Fruit fly (Drosophila melanogaster) whole organism, larva: ENCODE measurements around the gene Pkg21D.

Source experiments
- noc ChIP-seq: fragments of 200-800 bp; sonication (Bioruptor generic); optimal IDR thresholded peaks from 3 replicates; lab custom pipeline; 2019; ENCODE audit warnings: missing biosample characterization, mild to moderate bottlenecking, missing genetic modification characterization, moderate library complexity

Pkg21D gene

DNA sequence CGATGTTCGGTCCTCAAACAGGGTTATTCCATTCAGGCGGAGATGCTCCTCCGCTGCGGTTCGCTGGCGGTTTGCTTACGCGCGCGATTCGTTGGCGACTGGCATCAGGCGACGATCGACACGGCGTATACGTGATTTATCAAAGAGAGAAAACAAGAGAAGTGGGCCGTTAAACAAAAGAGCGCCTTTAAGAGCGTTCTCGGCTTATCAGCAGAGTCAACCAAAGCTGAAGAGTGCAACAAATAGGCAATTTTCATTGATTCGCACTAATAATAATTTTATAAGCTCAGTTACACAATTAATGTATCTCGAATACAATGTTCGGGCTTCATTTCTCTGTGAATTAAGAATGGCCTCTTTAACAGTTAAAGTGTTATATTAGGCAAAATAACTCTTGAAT, at the start of gene Pkg21D:
Gene Pkg21D, minus strand, starts transcription at position 101 of the 400 bp plus-strand sequence.
- TF ChIP-seq noc (tag; lab: Kevin White, UChicago): no peak

DNA sequence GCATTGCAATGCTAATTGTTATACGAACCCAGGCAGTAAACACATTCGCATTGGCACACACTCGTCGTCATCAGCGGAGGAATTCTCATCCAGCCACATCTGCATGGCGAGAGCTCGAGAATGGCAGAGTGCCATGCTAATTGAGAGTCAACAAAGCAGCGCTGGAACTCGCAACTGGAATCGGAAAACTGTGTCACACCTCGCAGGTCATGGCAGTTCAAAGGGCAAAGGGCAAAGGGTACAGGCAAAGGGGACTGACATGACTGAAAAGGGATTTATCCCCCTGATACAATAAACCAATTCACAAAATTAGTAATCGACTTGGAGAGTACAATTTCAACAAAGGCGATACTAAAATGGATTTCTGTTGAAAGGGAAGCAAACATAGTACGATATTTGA, 49.4 kb upstream of the Pkg21D start:
- no peak for TF ChIP-seq noc (tag; lab: Kevin White, UChicago)

DNA sequence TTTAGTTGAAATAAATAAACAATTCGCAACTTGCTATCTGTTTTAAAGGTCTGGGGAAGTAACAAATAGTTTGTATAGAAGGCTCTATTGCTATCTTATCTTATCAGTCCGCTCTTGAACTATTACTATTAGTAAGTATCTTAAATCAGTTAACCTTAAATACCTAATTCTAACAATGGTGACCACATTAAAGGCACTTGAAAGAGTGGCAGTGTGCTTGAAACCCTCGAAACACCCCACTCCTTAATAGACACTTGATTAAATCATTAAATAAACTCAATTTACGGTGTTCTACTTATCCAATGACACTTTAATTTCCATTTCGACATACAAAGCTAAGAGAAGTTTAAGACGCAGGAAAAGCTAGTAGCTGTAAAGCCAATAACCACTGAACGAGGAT, 48.2 kb upstream of the Pkg21D start:
- peak; percentile 67 for TF ChIP-seq noc (tag; lab: Kevin White, UChicago)

DNA sequence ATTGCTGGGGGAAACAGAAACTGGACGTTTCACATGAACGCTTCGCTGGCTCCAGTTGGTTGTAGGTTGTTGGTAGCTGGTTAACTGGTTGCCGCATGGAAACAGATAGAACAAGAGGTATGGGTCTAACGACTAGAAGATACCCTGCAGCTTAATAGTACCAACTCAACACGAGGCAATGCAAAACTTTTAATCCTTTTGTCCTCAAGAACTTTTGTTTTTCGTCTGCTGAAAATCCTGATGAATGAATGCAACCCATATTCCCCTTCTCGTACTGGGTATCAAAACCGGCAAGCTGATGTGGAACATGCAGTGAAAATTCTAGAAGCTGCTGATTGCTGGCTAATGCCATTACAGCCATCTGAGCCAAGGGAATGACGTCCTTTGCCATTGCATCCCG, 47.4 kb upstream of the Pkg21D start:
- TF ChIP-seq noc (tag; lab: Kevin White, UChicago): no peak

DNA sequence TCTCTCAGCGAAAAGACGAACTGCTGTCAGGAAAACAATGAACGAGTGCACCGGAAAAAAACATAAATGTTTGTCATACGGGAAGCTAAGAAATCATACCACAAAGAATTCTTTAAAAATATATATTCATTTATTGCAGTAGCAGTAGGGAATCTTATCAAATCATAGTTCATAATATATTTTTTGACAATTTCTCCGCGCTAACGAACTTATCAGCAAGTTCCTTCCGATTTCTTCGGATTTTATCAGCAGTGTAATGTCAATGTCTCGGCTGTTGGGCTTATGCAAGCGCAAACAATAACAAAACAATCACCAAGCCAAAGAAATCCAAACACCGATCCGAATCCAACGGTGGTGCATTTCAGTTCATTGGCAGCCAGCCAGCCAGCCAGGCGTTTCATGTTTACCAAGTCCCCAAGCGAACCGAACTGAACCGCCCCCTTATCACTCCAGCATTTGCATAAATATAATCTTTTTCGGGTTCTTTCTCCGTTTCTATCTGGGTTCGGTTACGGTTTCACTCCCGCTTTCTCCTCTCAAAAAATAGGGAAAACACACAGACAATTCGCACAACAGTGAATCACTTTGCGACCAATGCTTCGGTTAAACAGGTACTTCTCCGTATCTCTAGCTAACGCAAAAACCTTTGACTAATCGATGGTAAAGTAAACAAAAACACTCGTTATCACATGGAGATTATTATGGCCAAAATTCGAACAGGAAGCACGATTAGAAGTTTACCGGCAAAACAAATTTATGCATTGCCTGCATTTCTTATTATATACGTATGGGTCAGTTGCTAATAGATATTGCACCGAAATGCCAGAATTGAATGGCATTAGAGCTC, 37.1 kb upstream of the Pkg21D start:
- TF ChIP-seq noc (tag; lab: Kevin White, UChicago): no peak

dm6 chr2L:827049-827448, 36.5 kb upstream of the Pkg21D start:
- no peak for TF ChIP-seq noc (tag; lab: Kevin White, UChicago)

- no peak for TF ChIP-seq noc (tag; lab: Kevin White, UChicago)
Observed at dm6 chr2L:826388-826787, 35.8 kb upstream of the Pkg21D start.

dm6 chr2L:825768-826263, 35.2 kb upstream of the Pkg21D start, which contains the start of the genes CG3862 and dock:
CG3862 (minus strand) TSS chr2L:825861.
dock (plus strand) TSS chr2L:825969.
- peak; percentile 81 for TF ChIP-seq noc (tag; lab: Kevin White, UChicago)

DNA sequence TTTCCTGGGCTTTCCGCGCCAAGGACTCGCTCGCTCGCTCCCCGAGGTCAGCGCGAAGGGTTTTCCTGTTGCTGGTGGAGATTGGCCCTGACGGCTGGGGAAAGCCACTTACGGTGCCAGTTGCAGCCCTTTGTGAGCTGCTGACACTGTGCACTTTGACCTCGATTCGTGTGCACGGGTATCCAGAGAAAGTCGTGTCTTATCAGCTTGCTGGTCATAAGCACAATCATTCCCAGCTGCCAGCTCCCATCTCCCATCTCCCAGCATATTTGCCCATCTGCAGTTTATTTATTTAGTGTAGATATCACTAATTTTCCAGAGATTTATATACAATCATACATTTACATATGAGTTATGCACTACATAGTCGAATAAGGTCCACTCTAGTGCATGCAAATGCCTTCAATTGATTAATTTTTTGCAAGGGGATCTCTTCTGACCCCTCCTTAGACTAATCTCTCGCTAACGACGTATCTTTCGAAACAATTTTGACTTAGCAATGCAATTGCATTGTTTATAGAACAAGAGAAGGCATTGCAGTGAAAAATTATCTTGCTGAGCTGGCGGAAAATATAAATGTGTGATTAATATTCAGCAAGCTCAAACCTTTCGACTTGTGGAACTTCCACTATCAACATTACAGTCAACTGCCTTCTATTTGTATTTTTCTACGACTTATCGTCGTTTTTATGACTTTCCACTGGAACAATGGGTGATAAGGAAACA, 31.6 kb upstream of the Pkg21D start:
- no peak for TF ChIP-seq noc (tag; lab: Kevin White, UChicago)

DNA sequence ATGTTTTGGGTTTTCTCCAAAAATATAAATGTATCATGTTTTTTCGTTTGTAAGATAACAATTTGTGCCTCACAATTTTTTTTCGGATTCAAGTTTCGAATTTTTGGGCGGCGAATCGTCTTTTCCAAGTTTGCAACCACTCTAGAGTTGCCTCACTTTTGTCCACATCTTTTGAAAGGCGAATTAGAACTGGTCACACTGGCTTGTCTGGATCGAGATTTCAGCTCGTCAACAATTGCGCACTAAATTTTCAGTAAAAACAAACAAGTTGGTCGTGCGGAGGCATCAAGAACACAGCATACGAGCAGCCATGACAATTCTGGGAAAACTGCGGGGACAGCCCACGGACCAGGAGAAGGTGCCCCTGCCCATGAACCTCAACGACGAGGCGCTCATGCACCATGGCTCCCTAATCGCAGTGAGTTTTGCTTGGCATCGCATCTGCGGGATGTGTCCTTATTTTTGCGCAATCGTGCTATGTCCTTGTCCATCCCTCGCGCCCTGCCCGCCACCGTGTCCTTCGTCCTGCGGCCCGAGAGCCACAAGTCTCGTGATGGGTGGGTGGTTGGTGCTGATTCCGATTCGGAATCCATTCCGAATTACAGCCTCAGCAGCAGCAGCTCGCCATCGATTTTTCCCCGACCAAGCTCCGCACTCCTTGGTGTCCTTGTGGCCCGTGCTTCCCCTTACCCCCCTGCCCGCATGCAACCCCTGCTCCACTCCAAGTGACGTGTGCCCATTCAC, 30.8 kb upstream of the Pkg21D start, which contains the start of gene CG3662:
Gene CG3662, plus strand, starts transcription at position 48 of the 744 bp plus-strand sequence.
- TF ChIP-seq noc (tag; lab: Kevin White, UChicago): peak; percentile 17

dm6 chr2L:819315-820032, 28.9 kb upstream of the Pkg21D start, which contains the start of the genes PGAP2 and Clp:
PGAP2 (minus strand) TSS chr2L:819508.
Clp (plus strand) TSS chr2L:819964.
- peak; percentile 66 for TF ChIP-seq noc (tag; lab: Kevin White, UChicago)

- TF ChIP-seq noc (tag; lab: Kevin White, UChicago): no peak
Observed at dm6 chr2L:817850-818249, 27.3 kb upstream of the Pkg21D start, which contains the start of gene CG15880. CG15880 (minus strand) TSS chr2L:817950.

- TF ChIP-seq noc (tag; lab: Kevin White, UChicago): no peak
Observed at dm6 chr2L:815785-816389, 25.3 kb upstream of the Pkg21D start, which contains the start of the genes Saf6 and Pex12. Saf6 (minus strand) TSS chr2L:815950. Pex12 (plus strand) TSS chr2L:815993.

DNA sequence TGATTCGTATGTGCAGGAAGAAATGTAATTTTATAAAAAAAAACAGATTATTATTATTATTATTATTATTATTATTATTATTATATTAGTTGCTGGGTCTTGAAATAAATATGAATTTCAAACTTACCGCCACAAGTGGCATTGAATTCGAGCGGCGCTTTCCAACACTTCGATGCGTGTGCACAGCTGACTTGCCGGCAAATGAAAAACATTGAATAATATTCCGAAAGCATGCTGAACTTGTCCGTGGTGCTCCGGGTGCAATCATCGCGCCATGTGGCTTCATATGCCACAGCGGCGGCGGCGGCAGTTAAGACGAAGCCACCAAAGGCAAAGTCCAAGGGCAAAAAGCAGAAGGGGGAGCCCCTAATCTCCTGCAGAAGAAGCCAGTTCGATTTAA, 20.8 kb upstream of the Pkg21D start, which contains the start of gene Dbp21E2:
Gene Dbp21E2, plus strand, starts transcription at position 180 of the 400 bp plus-strand sequence.
- TF ChIP-seq noc (tag; lab: Kevin White, UChicago): no peak
